Fruit fly (Drosophila melanogaster): Measurements from ENCODE around the gene Socs16D.

Socs16D gene

DNA sequence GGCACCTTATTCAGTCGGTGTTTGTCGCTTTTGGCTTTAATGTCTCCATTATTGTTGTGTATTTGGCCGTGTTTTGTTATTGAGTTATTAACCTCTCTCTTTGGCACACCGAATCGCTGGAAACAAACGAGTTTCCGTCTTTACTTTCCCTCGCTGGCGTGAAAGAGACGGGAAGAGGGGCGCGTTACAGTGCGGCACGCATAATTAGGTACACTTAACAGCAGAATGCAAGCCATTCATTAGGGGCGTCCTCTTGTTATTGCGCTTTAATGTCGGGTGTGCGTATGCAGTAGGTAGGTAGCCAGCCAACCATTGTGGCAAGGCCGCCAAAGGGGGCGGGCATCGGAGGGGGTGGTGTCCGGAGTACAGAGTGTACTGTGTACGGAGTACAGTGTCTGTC is 52.8 kb downstream of the Socs16D start (continued):
- no peak for TF ChIP-seq gcm (GFP tag; optimal IDR thresholded peaks at IDR 0.05)
- no peak for TF ChIP-seq Kr (GFP tag; optimal IDR thresholded peaks at IDR 0.05)
- TF ChIP-seq jing (GFP tag; optimal IDR thresholded peaks at IDR 0.05), result no peak
- TF ChIP-seq run (tag; optimal IDR thresholded peaks at IDR 0.05), result no peak
- TF ChIP-seq CG6689 (GFP tag; IDR thresholded peaks at IDR 0.05), result no peak
- no peak for TF ChIP-seq CG4360 (GFP tag; IDR thresholded peaks at IDR 0.05)
- TF ChIP-seq HLH3B (GFP tag; IDR thresholded peaks at IDR 0.05), result no peak
- no peak for TF ChIP-seq Ssrp (tag; optimal IDR thresholded peaks at IDR 0.05)
- no peak for TF ChIP-seq CG3065 (GFP tag; optimal IDR thresholded peaks at IDR 0.05)
- no peak for TF ChIP-seq CG11723 (GFP tag; optimal IDR thresholded peaks at IDR 0.05)
- peak; percentile 40 for TF ChIP-seq kni (GFP tag; optimal IDR thresholded peaks at IDR 0.05)

DNA sequence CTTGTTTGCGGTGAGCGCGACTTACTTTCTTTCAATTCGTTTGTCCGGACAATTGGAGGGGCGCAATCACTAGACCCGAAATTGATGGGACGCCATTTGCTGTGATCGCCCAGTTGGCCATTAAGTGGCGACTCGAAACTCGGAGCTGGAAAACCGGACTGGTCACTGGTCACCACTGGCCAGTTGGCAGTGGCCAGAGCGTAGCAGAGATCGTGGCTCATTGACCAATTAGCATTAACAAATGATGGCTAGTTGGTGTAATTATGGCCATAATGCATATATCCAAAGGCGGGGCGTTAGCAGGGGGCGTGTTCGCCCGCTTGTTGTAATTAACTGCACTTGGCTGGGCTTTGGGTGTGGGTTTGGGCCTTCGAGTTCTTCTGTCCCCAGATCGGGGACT is 55.5 kb downstream of the Socs16D start:
- TF ChIP-seq Nf-YB (GFP tag; optimal IDR thresholded peaks at IDR 0.05) (peak; percentile 80), Doc2 (GFP tag; IDR thresholded peaks at IDR 0.05) (no peak), YL-1 (GFP tag; optimal IDR thresholded peaks at IDR 0.05) (no peak), Nf-YC (tag; optimal IDR thresholded peaks at IDR 0.05) (peak; percentile 61), chif (GFP tag; optimal IDR thresholded peaks at IDR 0.05) (no peak)
